Fruit fly (Drosophila melanogaster) whole organism, wandering third instar larva: ENCODE measurements around the gene CG17768.

Source experiments
- Abd-B ChIP-seq: fragments of >200 bp; optimal IDR thresholded peaks from 2 replicates; lab custom pipeline; 2017; ENCODE audit warnings: missing biosample characterization, missing genetic modification characterization
- CG32264 ChIP-seq: fragments of 200-800 bp; sonication (Bioruptor generic); optimal IDR thresholded peaks from 2 replicates; lab custom pipeline; 2016; ENCODE audit warnings: missing biosample characterization, missing genetic modification characterization
- CG9705 ChIP-seq: fragments of 200-800 bp; sonication (Bioruptor generic); optimal IDR thresholded peaks from 2 replicates; lab custom pipeline; 2018; ENCODE audit warnings: missing biosample characterization, mild to moderate bottlenecking, missing genetic modification characterization
- CrebA ChIP-seq: fragments of 200-800 bp; sonication (Bioruptor generic); optimal IDR thresholded peaks from 2 replicates; lab custom pipeline; 2016; ENCODE audit warnings: missing biosample characterization, mild to moderate bottlenecking, missing genetic modification characterization, borderline replicate concordance
- Dfd ChIP-seq: fragments of >200 bp; optimal IDR thresholded peaks from 2 replicates; lab custom pipeline; 2017; ENCODE audit warnings: missing biosample characterization, missing genetic modification characterization
- Dif ChIP-seq: fragments of 200-275, 200-300 bp; sonication (Bioruptor generic); optimal IDR thresholded peaks from 2 replicates; lab custom pipeline; 2018; ENCODE audit warnings: missing biosample characterization, missing genetic modification characterization; ENCODE audit not compliant: partially characterized antibody
- GATAd ChIP-seq: sonication (Bioruptor generic); optimal IDR thresholded peaks from 2 replicates; lab custom pipeline; 2016; ENCODE audit warnings: missing biosample characterization, missing genetic modification characterization
- HLH106 ChIP-seq: fragments of 200-800 bp; optimal IDR thresholded peaks from 3 replicates; lab custom pipeline; 2019; ENCODE audit warnings: missing biosample characterization, mild to moderate bottlenecking, missing genetic modification characterization, moderate library complexity
- Hnf4 ChIP-seq: fragments of 200-800 bp; sonication (Bioruptor generic); optimal IDR thresholded peaks from 2 replicates; lab custom pipeline; 2016; ENCODE audit warnings: missing biosample characterization, mild to moderate bottlenecking, missing genetic modification characterization
- Hr78 ChIP-seq: fragments of >200 bp; optimal IDR thresholded peaks from 2 replicates; lab custom pipeline; 2017; ENCODE audit warnings: missing biosample characterization, missing genetic modification characterization
- Hr83 ChIP-seq: fragments of 200-300 bp; sonication (Bioruptor generic); optimal IDR thresholded peaks from 2 replicates; lab custom pipeline; 2016; ENCODE audit warnings: missing biosample characterization, mild to moderate bottlenecking, missing genetic modification characterization, moderate library complexity; ENCODE audit not compliant: poor library complexity, severe bottlenecking
- Jra ChIP-seq: sonication (Bioruptor generic); optimal IDR thresholded peaks from 2 replicates; lab custom pipeline; 2016; ENCODE audit warnings: missing biosample characterization, missing genetic modification characterization
- Mio ChIP-seq: sonication (Bioruptor generic); optimal IDR thresholded peaks from 2 replicates; lab custom pipeline; 2016; ENCODE audit warnings: missing biosample characterization, missing genetic modification characterization
- Myc ChIP-seq: fragments of >200 bp; optimal IDR thresholded peaks from 2 replicates; lab custom pipeline; 2017
- N ChIP-seq: fragments of >200 bp; optimal IDR thresholded peaks from 2 replicates; lab custom pipeline; 2018; ENCODE audit warnings: missing biosample characterization, missing external identifiers, missing genetic modification characterization
- OdsH ChIP-seq: fragments of 200-800 bp; sonication (Bioruptor generic); optimal IDR thresholded peaks from 2 replicates; lab custom pipeline; 2016; ENCODE audit warnings: missing biosample characterization, mild to moderate bottlenecking, missing genetic modification characterization
- Rel ChIP-seq, 2 experiments: fragments of 200-800 bp; sonication (Bioruptor generic) in 1 of 2; optimal IDR thresholded peaks; 2 replicates in 1 of 2; 3 replicates in 1 of 2; lab custom pipeline; 2016 to 2019; ENCODE audit warnings: mild to moderate bottlenecking in 2 of 2, missing biosample characterization in 2 of 2, missing genetic modification characterization in 2 of 2, moderate library complexity in 1 of 2
- Sp1 ChIP-seq: fragments of 200-800 bp; sonication (Bioruptor generic); optimal IDR thresholded peaks from 3 replicates; lab custom pipeline; 2019; ENCODE audit warnings: missing biosample characterization, mild to moderate bottlenecking, missing genetic modification characterization, moderate library complexity
- Vsx2 ChIP-seq: fragments of 200-300, 225-300 bp; sonication (Bioruptor generic); optimal IDR thresholded peaks from 2 replicates; lab custom pipeline; 2018; ENCODE audit warnings: missing biosample characterization, missing genetic modification characterization; ENCODE audit not compliant: partially characterized antibody
- br ChIP-seq: fragments of 200-800 bp; sonication (Bioruptor generic); optimal IDR thresholded peaks from 2 replicates; lab custom pipeline; 2016; ENCODE audit warnings: missing biosample characterization, missing genetic modification characterization
- brk ChIP-seq: fragments of 200-800 bp; sonication (Bioruptor generic); optimal IDR thresholded peaks from 2 replicates; lab custom pipeline; 2016; ENCODE audit warnings: missing biosample characterization, mild to moderate bottlenecking, missing genetic modification characterization
- dl ChIP-seq, 2 experiments: fragments of 175-275, 200-275 bp in 1 of 2; fragments of 200-275 bp in 1 of 2; sonication (Bioruptor generic); optimal IDR thresholded peaks; lab custom pipeline; 2018; ENCODE audit warnings: mild to moderate bottlenecking in 2 of 2, missing biosample characterization in 2 of 2, missing genetic modification characterization in 2 of 2, moderate library complexity in 2 of 2; ENCODE audit not compliant: partially characterized antibody in 2 of 2, insufficient read depth in 1 of 2
- dmrt93B ChIP-seq: fragments of 200-800 bp; sonication (Bioruptor generic); optimal IDR thresholded peaks from 2 replicates; lab custom pipeline; 2018; ENCODE audit warnings: missing biosample characterization, mild to moderate bottlenecking, missing genetic modification characterization
- dsf ChIP-seq: sonication (Bioruptor generic); optimal IDR thresholded peaks from 2 replicates; lab custom pipeline; 2016; ENCODE audit warnings: missing biosample characterization, missing genetic modification characterization, borderline replicate concordance
- ey ChIP-seq: fragments of 200-800 bp; sonication (Bioruptor generic); optimal IDR thresholded peaks from 2 replicates; lab custom pipeline; 2016; ENCODE audit warnings: missing biosample characterization, missing genetic modification characterization
- foxo ChIP-seq, 2 experiments: fragments of 200-800 bp; sonication (Bioruptor generic); optimal IDR thresholded peaks; 2 replicates in 1 of 2; 3 replicates in 1 of 2; lab custom pipeline; 2016 to 2017; ENCODE audit warnings: missing biosample characterization in 2 of 2, missing genetic modification characterization in 2 of 2
- fru ChIP-seq: fragments of 200-800 bp; sonication (Bioruptor generic); optimal IDR thresholded peaks from 3 replicates; lab custom pipeline; 2016; ENCODE audit warnings: missing biosample characterization, mild to moderate bottlenecking, missing genetic modification characterization
- h ChIP-seq: fragments of 200-800 bp; sonication (Bioruptor generic); optimal IDR thresholded peaks from 3 replicates; lab custom pipeline; 2016; ENCODE audit warnings: missing biosample characterization, mild to moderate bottlenecking, missing genetic modification characterization
- jim ChIP-seq: fragments of 175-275, 200-325 bp; sonication (Bioruptor generic); optimal IDR thresholded peaks from 2 replicates; lab custom pipeline; 2016; ENCODE audit warnings: missing biosample characterization, mild to moderate bottlenecking, missing genetic modification characterization
- lola ChIP-seq: fragments of >200 bp; optimal IDR thresholded peaks from 2 replicates; lab custom pipeline; 2017; ENCODE audit warnings: missing biosample characterization, missing genetic modification characterization
- pan ChIP-seq: fragments of >200 bp; optimal IDR thresholded peaks from 2 replicates; lab custom pipeline; 2017
- psq ChIP-seq: fragments of 200-800 bp; sonication (Bioruptor generic); optimal IDR thresholded peaks from 3 replicates; lab custom pipeline; 2017; ENCODE audit warnings: missing biosample characterization, mild to moderate bottlenecking, missing genetic modification characterization, moderate library complexity
- rgr ChIP-seq: fragments of 200-800 bp; sonication (Bioruptor generic); optimal IDR thresholded peaks from 3 replicates; lab custom pipeline; 2016; ENCODE audit warnings: missing biosample characterization, mild to moderate bottlenecking, missing genetic modification characterization
- sage ChIP-seq: fragments of 200-800 bp; sonication (Bioruptor generic); optimal IDR thresholded peaks from 2 replicates; lab custom pipeline; 2016; ENCODE audit warnings: missing biosample characterization, mild to moderate bottlenecking, missing genetic modification characterization
- sv ChIP-seq: fragments of 200-800 bp; sonication (Bioruptor generic); optimal IDR thresholded peaks from 3 replicates; lab custom pipeline; 2016; ENCODE audit warnings: missing biosample characterization, missing genetic modification characterization
- tai ChIP-seq: sonication (Bioruptor generic); optimal IDR thresholded peaks from 2 replicates; lab custom pipeline; 2016; ENCODE audit warnings: missing biosample characterization, missing genetic modification characterization
- usp ChIP-seq: fragments of >200 bp; optimal IDR thresholded peaks from 2 replicates; lab custom pipeline; 2017; ENCODE audit warnings: missing biosample characterization, missing genetic modification characterization
- woc ChIP-seq: sonication (Bioruptor generic); optimal IDR thresholded peaks from 2 replicates; lab custom pipeline; 2016; ENCODE audit warnings: missing biosample characterization, mild to moderate bottlenecking, missing genetic modification characterization

Gene CG17768

dm6 chr2L:10386824-10387223 lies 18.2 kb downstream of the CG17768 start:
- TF ChIP-seq psq (GFP tag; lab: Kevin White, UChicago): no peak
- no peak for TF ChIP-seq GATAd
- no peak for TF ChIP-seq br (GFP tag; lab: Kevin White, UChicago)
- TF ChIP-seq, all 38 proteins: peak for 0

dm6 chr2L:10386208-10386805 lies 18.7 kb downstream of the CG17768 start, which contains the start of the genes Cdk1 and mRpS7:
Gene Cdk1, minus strand, starts transcription at chr2L:10386262.
Gene mRpS7, plus strand, starts transcription at chr2L:10386662.
- TF ChIP-seq dmrt93B (GFP tag; lab: Kevin White, UChicago) (no peak), HLH106 (peak; percentile 59), Hr78 (GFP tag; lab: Kevin White, UChicago) (no peak), Mio (GFP tag; lab: Kevin White, UChicago) (no peak), sage (peak; percentile 3), GATAd (no peak), Dif (GFP tag; lab: Kevin White, UChicago) (no peak), tai (GFP tag; lab: Kevin White, UChicago) (peak; percentile 47), jim (no peak), foxo (GFP tag; optimal IDR thresholded peaks at IDR 0.05; lab: Kevin White, UChicago) (peak in 1 of 2 experiments; percentile 61), Jra (GFP tag; lab: Kevin White, UChicago) (peak; percentile 43), Hnf4 (GFP tag; lab: Kevin White, UChicago) (peak; percentile 49), brk (GFP tag; lab: Kevin White, UChicago) (peak; percentile 30), OdsH (GFP tag; lab: Kevin White, UChicago) (peak; percentile 4), lola (GFP tag; lab: Kevin White, UChicago) (no peak), rgr (GFP tag; lab: Kevin White, UChicago) (peak; percentile 2), psq (GFP tag; lab: Kevin White, UChicago) (peak; percentile 27), ey (peak; percentile 28), usp (GFP tag; lab: Kevin White, UChicago) (no peak), fru (GFP tag; lab: Kevin White, UChicago) (peak; percentile 49), Myc (lab: Kevin White, UChicago) (peak; percentile 9), dl (GFP tag; optimal IDR thresholded peaks at IDR 0.05; lab: Kevin White, UChicago; ENCODE audit: insufficient read depth in 1 of 2, partially characterized antibody in 2 of 2) (no peak), Vsx2 (GFP tag; lab: Kevin White, UChicago) (no peak), h (GFP tag; lab: Kevin White, UChicago) (peak; percentile 44), Sp1 (GFP tag; lab: Kevin White, UChicago) (peak; percentile 55), sv (peak; percentile 43), woc (peak; percentile 76)

dm6 chr2L:10381890-10382450 lies 23.0 kb downstream of the CG17768 start, which contains the start of gene CG5096:
Gene CG5096, plus strand, starts transcription at chr2L:10382263.
- TF ChIP-seq Hr83 (GFP tag; lab: Kevin White, UChicago): no peak
- peak; percentile 11 for TF ChIP-seq tai (GFP tag; lab: Kevin White, UChicago)
- TF ChIP-seq OdsH (GFP tag; lab: Kevin White, UChicago): peak; percentile 84
- peak; percentile 56 for TF ChIP-seq woc
- TF ChIP-seq GATAd: no peak
- no peak for TF ChIP-seq Myc (lab: Kevin White, UChicago)
- peak; percentile 69 for TF ChIP-seq brk (GFP tag; lab: Kevin White, UChicago)
- TF ChIP-seq lola (GFP tag; lab: Kevin White, UChicago): no peak
- TF ChIP-seq dmrt93B (GFP tag; lab: Kevin White, UChicago): no peak
- no peak for TF ChIP-seq CG9705 (GFP tag; lab: Kevin White, UChicago)
- no peak for TF ChIP-seq Dfd
- peak; percentile 90 for TF ChIP-seq fru (GFP tag; lab: Kevin White, UChicago)
- TF ChIP-seq Hr78 (GFP tag; lab: Kevin White, UChicago): no peak
- TF ChIP-seq Mio (GFP tag; lab: Kevin White, UChicago): no peak
- TF ChIP-seq Vsx2 (GFP tag; lab: Kevin White, UChicago): no peak
- TF ChIP-seq ey: peak; percentile 80
- TF ChIP-seq usp (GFP tag; lab: Kevin White, UChicago): no peak
- peak; percentile 49 to 87 for TF ChIP-seq foxo (GFP tag; optimal IDR thresholded peaks at IDR 0.05; lab: Kevin White, UChicago)
- TF ChIP-seq rgr (GFP tag; lab: Kevin White, UChicago): peak; percentile 85
- TF ChIP-seq psq (GFP tag; lab: Kevin White, UChicago): peak; percentile 59
- peak; percentile 91 for TF ChIP-seq h (GFP tag; lab: Kevin White, UChicago)
- peak; percentile 33 for TF ChIP-seq CG32264 (GFP tag; lab: Kevin White, UChicago)
- TF ChIP-seq dl (GFP tag; optimal IDR thresholded peaks at IDR 0.05; lab: Kevin White, UChicago; ENCODE audit: insufficient read depth in 1 of 2, partially characterized antibody in 2 of 2): no peak
- TF ChIP-seq Hnf4 (GFP tag; lab: Kevin White, UChicago): peak; percentile 67
- no peak for TF ChIP-seq CrebA (GFP tag; lab: Kevin White, UChicago)
- no peak for TF ChIP-seq jim
- peak; percentile 77 for TF ChIP-seq sv
- TF ChIP-seq Sp1 (GFP tag; lab: Kevin White, UChicago): peak; percentile 80
- TF ChIP-seq dsf (GFP tag; lab: Kevin White, UChicago): peak; percentile 4
- TF ChIP-seq Rel (GFP tag; optimal IDR thresholded peaks at IDR 0.05; lab: Kevin White, UChicago): no peak
- TF ChIP-seq Rel (tag; optimal IDR thresholded peaks at IDR 0.05; lab: Kevin White, UChicago): peak; percentile 96
- TF ChIP-seq N (GFP tag; lab: Kevin White, UChicago): no peak
- TF ChIP-seq HLH106: peak; percentile 74
- TF ChIP-seq Dif (GFP tag; lab: Kevin White, UChicago): no peak
- TF ChIP-seq Jra (GFP tag; lab: Kevin White, UChicago): peak; percentile 31
- TF ChIP-seq sage: peak; percentile 38
- TF ChIP-seq pan (lab: Kevin White, UChicago): no peak
- no peak for TF ChIP-seq Abd-B (GFP tag; lab: Kevin White, UChicago)
- no peak for TF ChIP-seq br (GFP tag; lab: Kevin White, UChicago)
